Worm (Caenorhabditis elegans) whole organism, early embryonic: ENCODE data around the gene BE0003N10.1.

ENCODE experiments used
- B0310.2 ChIP-seq: sonication (generic microtip); optimal IDR thresholded peaks from 2 replicates; lab custom pipeline; 2016; ENCODE audit warnings: mild to moderate bottlenecking, missing genetic modification characterization, missing compliant biosample characterization
- F13C5.2 ChIP-seq: sonication (generic microtip); optimal IDR thresholded peaks from 2 replicates; lab custom pipeline; 2017; ENCODE audit warnings: mild to moderate bottlenecking, missing genetic modification characterization, inconsistent platforms, missing compliant biosample characterization
- aly-1 ChIP-seq: sonication (generic microtip); optimal IDR thresholded peaks from 2 replicates; lab custom pipeline; 2016; ENCODE audit warnings: missing genetic modification characterization, missing compliant biosample characterization
- ama-1 ChIP-seq: fragments of 150-350 bp; optimal IDR thresholded peaks from 2 replicates; lab custom pipeline; 2014
- ceh-13 ChIP-seq: fragments of 200-800 bp; sonication (Bioruptor generic); optimal IDR thresholded peaks from 2 replicates; lab custom pipeline; 2018; ENCODE audit warnings: mild to moderate bottlenecking, missing genetic modification characterization, missing compliant biosample characterization
- ceh-36 ChIP-seq: sonication (generic microtip); optimal IDR thresholded peaks from 2 replicates; lab custom pipeline; 2016; ENCODE audit warnings: missing genetic modification characterization, inconsistent platforms, missing compliant biosample characterization
- ets-7 ChIP-seq: sonication (generic microtip); optimal IDR thresholded peaks from 2 replicates; lab custom pipeline; 2016; ENCODE audit warnings: missing genotype, missing genetic modification characterization, missing compliant biosample characterization
- flt-1 ChIP-seq: fragments of 200-800 bp; sonication (Bioruptor generic); IDR thresholded peaks from 2 replicates; pipeline ENCODE4 v1.3.6; 2022; ENCODE audit warnings: missing genetic modification characterization, missing compliant biosample characterization
- hmbx-1 ChIP-seq: sonication (generic microtip); optimal IDR thresholded peaks from 2 replicates; lab custom pipeline; 2016; ENCODE audit warnings: mild to moderate bottlenecking, missing genetic modification characterization, missing compliant biosample characterization
- hmg-4 ChIP-seq: fragments of 200-800 bp; sonication (Bioruptor generic); optimal IDR thresholded peaks from 2 replicates; lab custom pipeline; 2018; ENCODE audit warnings: mild to moderate bottlenecking, missing genetic modification characterization, missing compliant biosample characterization
- hnd-1 ChIP-seq: sonication (generic microtip); optimal IDR thresholded peaks from 2 replicates; lab custom pipeline; 2016; ENCODE audit warnings: missing genetic modification characterization, missing compliant biosample characterization
- pes-1 ChIP-seq: fragments of 200-800 bp; sonication (Bioruptor generic); IDR thresholded peaks from 2 replicates; pipeline ENCODE4 v1.3.6; 2022; ENCODE audit warnings: missing genetic modification reagents, missing genetic modification characterization, missing compliant biosample characterization
- scrt-1 ChIP-seq: fragments of 200-800 bp; sonication (Bioruptor generic); IDR thresholded peaks from 2 replicates; pipeline ENCODE4 v1.3.6; 2022; ENCODE audit warnings: missing genetic modification characterization, missing compliant biosample characterization
- sea-1 ChIP-seq: fragments of 200-800 bp; sonication (Bioruptor generic); conservative IDR thresholded peaks from 2 replicates; pipeline ENCODE4 v1.3.6; 2022; ENCODE audit warnings: missing genetic modification characterization, missing compliant biosample characterization
- tbx-11 ChIP-seq: fragments of 200-800 bp; sonication (Bioruptor generic); IDR thresholded peaks from 2 replicates; pipeline ENCODE4 v1.3.6; 2022; ENCODE audit warnings: missing genetic modification characterization, missing compliant biosample characterization
- tbx-37 ChIP-seq: fragments of 200-800 bp; sonication (Bioruptor generic); conservative IDR thresholded peaks from 2 replicates; pipeline ENCODE4 v1.3.6; 2022; ENCODE audit warnings: missing genetic modification reagents, missing genetic modification characterization, missing compliant biosample characterization
- tra-4 ChIP-seq: sonication (generic microtip); optimal IDR thresholded peaks from 2 replicates; lab custom pipeline; 2017; ENCODE audit warnings: missing genetic modification characterization, missing compliant biosample characterization

The BE0003N10.1 gene

ce11 chrIII:1007143-1007905 lies 30.0 kb upstream of the BE0003N10.1 start:
- no peak for TF ChIP-seq ceh-13 (GFP tag; lab: Kevin White, UChicago)
- TF ChIP-seq ets-7, result no peak
- TF ChIP-seq ceh-36 (tag; lab: Kevin White, UChicago), result no peak
- TF ChIP-seq scrt-1, result no peak
- TF ChIP-seq hmbx-1 (tag; lab: Kevin White, UChicago), result no peak
- no peak for TF ChIP-seq aly-1
- TF ChIP-seq B0310.2 (tag; lab: Kevin White, UChicago), result no peak
- no peak for TF ChIP-seq F13C5.2 (tag; lab: Kevin White, UChicago)
- TF ChIP-seq ama-1 (lab: Kevin White, UChicago), result no peak

DNA sequence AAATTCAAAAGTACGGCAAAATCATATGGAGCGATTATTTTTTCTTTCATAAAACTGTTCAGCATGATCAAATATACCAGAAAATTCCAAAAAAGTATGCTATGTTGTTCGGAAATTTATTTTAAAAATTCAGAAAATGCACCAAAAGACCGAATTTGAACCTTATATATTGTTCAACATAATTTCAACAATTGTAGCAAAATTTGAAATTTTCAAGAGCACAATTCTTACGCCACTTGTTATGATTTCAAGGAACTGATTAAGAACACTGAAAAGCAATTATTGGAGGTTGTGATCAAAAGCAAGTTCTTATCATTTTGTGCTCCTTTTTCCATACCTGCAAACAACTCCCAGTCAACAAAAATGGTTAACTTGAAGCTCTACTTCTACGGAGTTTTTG lies 29.2 kb upstream of the BE0003N10.1 start, which contains the start of gene clc-27:
clc-27 (plus strand) TSS at position 301 of the 400 bp plus-strand sequence.
- TF ChIP-seq B0310.2 (tag; lab: Kevin White, UChicago) (no peak), tbx-11 (no peak), tra-4 (tag; lab: Kevin White, UChicago) (no peak), scrt-1 (no peak), ets-7 (no peak), F13C5.2 (tag; lab: Kevin White, UChicago) (no peak), aly-1 (no peak), tbx-37 (GFP tag; lab: Robert Waterston, UW) (no peak), hnd-1 (tag; lab: Kevin White, UChicago) (no peak), pes-1 (GFP tag; lab: Robert Waterston, UW) (no peak), hmg-4 (GFP tag; lab: Kevin White, UChicago) (no peak), ceh-13 (GFP tag; lab: Kevin White, UChicago) (no peak), ceh-36 (tag; lab: Kevin White, UChicago) (no peak), hmbx-1 (tag; lab: Kevin White, UChicago) (no peak), sea-1 (no peak), flt-1 (GFP tag; lab: Robert Waterston, UW) (no peak)

- TF ChIP-seq tbx-37 (GFP tag; lab: Robert Waterston, UW), result no peak
- TF ChIP-seq ceh-13 (GFP tag; lab: Kevin White, UChicago), result no peak
- TF ChIP-seq B0310.2 (tag; lab: Kevin White, UChicago), result no peak
- TF ChIP-seq aly-1, result no peak
- TF ChIP-seq pes-1 (GFP tag; lab: Robert Waterston, UW), result no peak
- TF ChIP-seq F13C5.2 (tag; lab: Kevin White, UChicago), result no peak
- TF ChIP-seq tbx-11, result no peak
- TF ChIP-seq sea-1, result no peak
- TF ChIP-seq ceh-36 (tag; lab: Kevin White, UChicago), result no peak
- TF ChIP-seq ama-1 (lab: Kevin White, UChicago), result no peak
- no peak for TF ChIP-seq hnd-1 (tag; lab: Kevin White, UChicago)
- no peak for TF ChIP-seq hmg-4 (GFP tag; lab: Kevin White, UChicago)
- no peak for TF ChIP-seq tra-4 (tag; lab: Kevin White, UChicago)
- no peak for TF ChIP-seq flt-1 (GFP tag; lab: Robert Waterston, UW)
- TF ChIP-seq hmbx-1 (tag; lab: Kevin White, UChicago), result no peak
- TF ChIP-seq scrt-1, result no peak
- TF ChIP-seq ets-7, result no peak
Measured at ce11 chrIII:1009775-1010174, 27.5 kb upstream of the BE0003N10.1 start, which contains the start of gene clc-24. clc-24 (plus strand) TSS chrIII:1010037.

ce11 chrIII:1016080-1016479 lies 21.2 kb upstream of the BE0003N10.1 start, which contains the start of gene Y34F4.3:
Y34F4.3 (minus strand) TSS chrIII:1016180.
- no peak for TF ChIP-seq tra-4 (tag; lab: Kevin White, UChicago)
- TF ChIP-seq tbx-37 (GFP tag; lab: Robert Waterston, UW), result no peak
- no peak for TF ChIP-seq F13C5.2 (tag; lab: Kevin White, UChicago)
- TF ChIP-seq flt-1 (GFP tag; lab: Robert Waterston, UW), result no peak
- TF ChIP-seq sea-1, result no peak
- TF ChIP-seq hnd-1 (tag; lab: Kevin White, UChicago), result no peak

ce11 chrIII:1020732-1021131 lies 16.6 kb upstream of the BE0003N10.1 start, which contains the start of gene clc-23:
clc-23 (plus strand) TSS chrIII:1020954.
- no peak for TF ChIP-seq ceh-13 (GFP tag; lab: Kevin White, UChicago)
- TF ChIP-seq tra-4 (tag; lab: Kevin White, UChicago), result no peak
- TF ChIP-seq flt-1 (GFP tag; lab: Robert Waterston, UW), result no peak
- TF ChIP-seq hnd-1 (tag; lab: Kevin White, UChicago), result no peak
- TF ChIP-seq ama-1 (lab: Kevin White, UChicago), result no peak
- no peak for TF ChIP-seq aly-1
- no peak for TF ChIP-seq hmbx-1 (tag; lab: Kevin White, UChicago)
- no peak for TF ChIP-seq ets-7
- no peak for TF ChIP-seq hmg-4 (GFP tag; lab: Kevin White, UChicago)
- no peak for TF ChIP-seq tbx-37 (GFP tag; lab: Robert Waterston, UW)
- TF ChIP-seq sea-1, result no peak
- TF ChIP-seq pes-1 (GFP tag; lab: Robert Waterston, UW), result no peak
- no peak for TF ChIP-seq B0310.2 (tag; lab: Kevin White, UChicago)
- TF ChIP-seq ceh-36 (tag; lab: Kevin White, UChicago), result no peak
- no peak for TF ChIP-seq tbx-11
- no peak for TF ChIP-seq F13C5.2 (tag; lab: Kevin White, UChicago)
- TF ChIP-seq scrt-1, result no peak

DNA sequence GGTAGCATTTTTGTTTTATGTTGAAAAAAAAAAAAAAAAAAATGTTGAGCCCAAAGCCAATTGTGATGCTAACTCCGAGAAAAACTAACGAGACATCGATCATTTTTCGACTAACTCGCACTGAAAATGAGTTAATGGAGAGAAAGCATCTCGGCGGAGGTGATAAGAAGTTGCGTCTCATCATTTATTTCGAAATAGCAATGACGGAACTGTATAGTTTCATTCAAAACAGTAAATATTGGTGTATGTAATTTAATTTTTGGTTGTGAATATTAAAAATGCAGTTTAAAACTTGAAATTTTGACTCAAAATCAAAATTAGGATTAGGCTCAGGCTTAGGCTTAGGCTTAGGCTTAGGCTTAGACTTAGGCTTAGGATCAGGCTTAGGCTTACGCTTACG lies 11.0 kb upstream of the BE0003N10.1 start, which contains the start of gene clc-25:
clc-25 (minus strand) TSS at position 101 of the 400 bp plus-strand sequence.
- TF ChIP-seq aly-1, result no peak
- no peak for TF ChIP-seq tbx-37 (GFP tag; lab: Robert Waterston, UW)
- TF ChIP-seq sea-1, result no peak
- no peak for TF ChIP-seq tra-4 (tag; lab: Kevin White, UChicago)
- no peak for TF ChIP-seq ama-1 (lab: Kevin White, UChicago)
- TF ChIP-seq ceh-36 (tag; lab: Kevin White, UChicago), result no peak

ce11 chrIII:1028233-1028632 lies 9.1 kb upstream of the BE0003N10.1 start:
- TF ChIP-seq hmbx-1 (tag; lab: Kevin White, UChicago), result no peak
- TF ChIP-seq tra-4 (tag; lab: Kevin White, UChicago), result no peak
- TF ChIP-seq pes-1 (GFP tag; lab: Robert Waterston, UW), result no peak
- TF ChIP-seq ceh-36 (tag; lab: Kevin White, UChicago), result no peak
- no peak for TF ChIP-seq F13C5.2 (tag; lab: Kevin White, UChicago)
- no peak for TF ChIP-seq sea-1
- TF ChIP-seq tbx-37 (GFP tag; lab: Robert Waterston, UW), result no peak
- no peak for TF ChIP-seq aly-1
- no peak for TF ChIP-seq ceh-13 (GFP tag; lab: Kevin White, UChicago)
- no peak for TF ChIP-seq tbx-11
- TF ChIP-seq B0310.2 (tag; lab: Kevin White, UChicago), result no peak
- no peak for TF ChIP-seq scrt-1
- TF ChIP-seq flt-1 (GFP tag; lab: Robert Waterston, UW), result no peak
- no peak for TF ChIP-seq hnd-1 (tag; lab: Kevin White, UChicago)
